Fruit fly (Drosophila melanogaster): Measurements from ENCODE around the gene Arfrp1.

Arfrp1 gene

dm6 chrX:9156388-9156823 is 49.5 kb downstream of the Arfrp1 start, which contains the start of gene His3.3B (continued):
- 0 out of 3 replicates have a peak, but pooled peaks have one; percentile 39 for TF ChIP-seq CG6791 (GFP tag; IDR thresholded peaks at IDR 0.05; ENCODE audit: partially characterized antibody)
- TF ChIP-seq CG34422 (GFP tag; IDR thresholded peaks at IDR 0.05), result peak; percentile 54; the same call in 1 of the 3 replicates
- TF ChIP-seq CG17612 (GFP tag; IDR thresholded peaks at IDR 0.05), result no peak
- TF ChIP-seq CG10321 (GFP tag; IDR thresholded peaks at IDR 0.05), result no peak
- peak; percentile 2 for TF ChIP-seq CG15601 (tag; optimal IDR thresholded peaks at IDR 0.05)
- TF ChIP-seq Ptx1 (GFP tag; IDR thresholded peaks at IDR 0.05), result no peak
- TF ChIP-seq scrt (GFP tag; optimal IDR thresholded peaks at IDR 0.05), result peak; percentile 21
- peak; percentile 99 for TF ChIP-seq CG11560 (tag; IDR thresholded peaks at IDR 0.05)
- TF ChIP-seq CG15696 (tag; optimal IDR thresholded peaks at IDR 0.05), result no peak
- TF ChIP-seq prd (optimal IDR thresholded peaks at IDR 0.05), result no peak
- no peak for TF ChIP-seq prd (GFP tag; IDR thresholded peaks at IDR 0.05)
- TF ChIP-seq CG9817 (tag; optimal IDR thresholded peaks at IDR 0.05), result no peak
- TF ChIP-seq CG1529 (GFP tag; optimal IDR thresholded peaks at IDR 0.05), result no peak
- no peak for TF ChIP-seq salm (tag; optimal IDR thresholded peaks at IDR 0.05)
- no peak for TF ChIP-seq CG18619 (GFP tag; optimal IDR thresholded peaks at IDR 0.05)
- no peak for TF ChIP-seq CG3726 (GFP tag; IDR thresholded peaks at IDR 0.05)
- TF ChIP-seq eve (GFP tag; optimal IDR thresholded peaks at IDR 0.05), result no peak
- TF ChIP-seq CG1602 (GFP tag; optimal IDR thresholded peaks at IDR 0.05), result no peak
- no peak for TF ChIP-seq ham (GFP tag; IDR thresholded peaks at IDR 0.05)
- no peak for TF ChIP-seq tll (GFP tag; optimal IDR thresholded peaks at IDR 0.05)
- peak; percentile 56; the same call in 1 of the 4 replicates for TF ChIP-seq Dll (GFP tag; IDR thresholded peaks at IDR 0.05; ENCODE audit: partially characterized antibody)
- peak; percentile 80 for TF ChIP-seq fu2 (GFP tag; optimal IDR thresholded peaks at IDR 0.05)
- TF ChIP-seq CG10565 (GFP tag; optimal IDR thresholded peaks at IDR 0.05), result no peak
- TF ChIP-seq ci (GFP tag; IDR thresholded peaks at IDR 0.05), result peak; percentile 58; the same call in 1 of the 3 replicates
- no peak for TF ChIP-seq CG7556 (GFP tag; optimal IDR thresholded peaks at IDR 0.05)
- TF ChIP-seq BtbVII (GFP tag; optimal IDR thresholded peaks at IDR 0.05), result peak; percentile 7
- TF ChIP-seq CG6654 (GFP tag; optimal IDR thresholded peaks at IDR 0.05), result no peak
- no peak for TF ChIP-seq CoRest (tag; optimal IDR thresholded peaks at IDR 0.05)
- no peak for TF ChIP-seq CG31365 (tag; optimal IDR thresholded peaks at IDR 0.05)
- no peak for TF ChIP-seq CG7987 (GFP tag; optimal IDR thresholded peaks at IDR 0.05)
- TF ChIP-seq Hmx (GFP tag; optimal IDR thresholded peaks at IDR 0.05), result no peak
- TF ChIP-seq tio (GFP tag; optimal IDR thresholded peaks at IDR 0.05), result no peak
- TF ChIP-seq hth (optimal IDR thresholded peaks at IDR 0.05), result no peak

Measured in whole organism, embryonic.